In the genomic region with DNA sequence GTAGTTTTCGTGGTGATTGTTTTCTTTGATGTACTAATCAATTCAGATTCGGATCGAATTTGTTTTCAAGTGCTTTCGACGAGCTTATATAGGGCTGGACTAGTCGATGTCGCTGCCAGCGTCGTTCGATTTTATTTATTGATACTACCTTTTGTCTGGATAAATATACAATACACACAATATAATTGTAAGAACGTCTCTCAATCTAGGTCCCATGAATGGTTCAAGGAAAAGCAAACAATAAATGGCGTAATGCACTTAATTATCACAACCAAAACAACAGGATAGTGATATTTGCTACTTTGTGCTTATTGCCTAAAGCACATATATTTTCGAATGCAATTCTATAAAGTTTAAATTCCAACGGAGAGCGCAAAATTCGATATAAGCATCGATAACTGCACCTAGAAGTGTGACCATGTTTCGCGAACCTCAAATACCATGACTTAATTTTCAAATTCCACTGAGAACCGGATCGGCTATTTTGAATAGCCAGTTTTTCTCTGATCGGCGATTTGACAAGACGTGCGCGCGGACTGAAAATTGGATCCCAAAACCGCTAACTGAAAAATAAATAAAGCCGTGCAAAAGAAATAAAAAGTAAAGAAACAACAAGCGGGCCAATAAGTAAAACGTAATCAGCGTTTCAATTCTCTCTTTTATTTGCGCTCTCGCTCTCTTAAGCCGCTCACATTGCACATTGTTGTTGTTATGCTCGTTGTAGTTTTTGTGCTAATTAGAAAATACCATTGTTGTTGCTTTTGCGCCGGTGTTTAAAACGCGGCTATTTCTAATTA, we compare ENCODE assay signal across 4 fruit fly cellular contexts.
A peak's percentile ranks its signal among the peaks of the same experiment; 100 is the strongest.
TF ChIP-seq lines count a peak whose summit lies in the region.

A gene (minus strand): TSS at position 51 of the 797 bp plus-strand sequence.
A gene (plus strand): TSS at position 493 of the 797 bp plus-strand sequence.

TF ChIP-seq in whole organism, adult, 20 proteins besides CTCF, POLR2A, EP300 and RAD21 (continued from another document):
- TF ChIP-seq CG5204 (GFP tag; optimal IDR thresholded peaks at IDR 0.05; lab: Kevin White, UChicago) (no peak), kay (GFP tag; lab: Kevin White, UChicago; ENCODE audit: borderline replicate concordance) (no peak), bab1 (GFP tag; optimal IDR thresholded peaks at IDR 0.05; lab: Kevin White, UChicago) (peak; percentile 68), CG1620 (GFP tag; optimal IDR thresholded peaks at IDR 0.05; lab: Kevin White, UChicago) (peak; percentile 3)

TF ChIP-seq in whole organism, embryonic, 481 proteins besides CTCF, POLR2A, EP300 and RAD21 (continued from another document and continues in another):
- TF ChIP-seq CG7372 (GFP tag; IDR thresholded peaks at IDR 0.05; lab: Robert Waterston, UW) (no peak), CG8765 (GFP tag; IDR thresholded peaks at IDR 0.05; lab: Robert Waterston, UW) (no peak), Doc2 (GFP tag; IDR thresholded peaks at IDR 0.05; lab: Robert Waterston, UW) (no peak), CG9609 (GFP tag; optimal IDR thresholded peaks at IDR 0.05; lab: Kevin White, UChicago) (no peak), CG9932 (GFP tag; IDR thresholded peaks at IDR 0.05; lab: Robert Waterston, UW) (no peak), gsb (GFP tag; IDR thresholded peaks at IDR 0.05; lab: Robert Waterston, UW) (no peak), phol (tag; optimal IDR thresholded peaks at IDR 0.05; lab: Kevin White, UChicago) (no peak), CG11093 (GFP tag; IDR thresholded peaks at IDR 0.05; lab: Robert Waterston, UW) (no peak), corto (GFP tag; optimal IDR thresholded peaks at IDR 0.05; lab: Kevin White, UChicago) (no peak), Scr (GFP tag; IDR thresholded peaks at IDR 0.05; lab: Robert Waterston, UW; ENCODE audit: partially characterized antibody) (no peak; the same call in 1 of the 2 replicates), pum (GFP tag; optimal IDR thresholded peaks at IDR 0.05; lab: Kevin White, UChicago) (no peak), insv (GFP tag; optimal IDR thresholded peaks at IDR 0.05; lab: Kevin White, UChicago) (peak in 1 of 2 experiments; percentile 89), Lhr (GFP tag; optimal IDR thresholded peaks at IDR 0.05; lab: Kevin White, UChicago) (peak; percentile 6), zfh2 (GFP tag; optimal IDR thresholded peaks at IDR 0.05; lab: Kevin White, UChicago) (no peak), vnd (GFP tag; IDR thresholded peaks at IDR 0.05; lab: Robert Waterston, UW; ENCODE audit: partially characterized antibody) (no peak), Med (GFP tag; lab: Kevin White, UChicago) (peak; percentile 88), CG17802 (tag; optimal IDR thresholded peaks at IDR 0.05; lab: Kevin White, UChicago) (no peak), CG34422 (GFP tag; IDR thresholded peaks at IDR 0.05; lab: Robert Waterston, UW) (peak; percentile 53; the same call in 1 of the 3 replicates), CG12071 (GFP tag; optimal IDR thresholded peaks at IDR 0.05; lab: Kevin White, UChicago) (peak; percentile 1), stc (GFP tag; IDR thresholded peaks at IDR 0.05; lab: Robert Waterston, UW) (0 out of 2 replicates have a peak, but pooled peaks have one; percentile 8), fru (optimal IDR thresholded peaks at IDR 0.05; lab: Kevin White, UChicago) (no peak), nerfin-1 (tag; optimal IDR thresholded peaks at IDR 0.05; lab: Kevin White, UChicago) (peak; percentile 53), al (GFP tag; IDR thresholded peaks at IDR 0.05; lab: Robert Waterston, UW) (no peak), CG3065 (GFP tag; optimal IDR thresholded peaks at IDR 0.05; lab: Kevin White, UChicago) (no peak), gcm (GFP tag; optimal IDR thresholded peaks at IDR 0.05; lab: Kevin White, UChicago) (peak; percentile 15), Atf6 (GFP tag; IDR thresholded peaks at IDR 0.05; lab: Robert Waterston, UW) (peak; percentile 37; the same call in 1 of the 2 replicates), CG18599 (GFP tag; optimal IDR thresholded peaks at IDR 0.05; lab: Kevin White, UChicago) (no peak), CG17328 (GFP tag; IDR thresholded peaks at IDR 0.05; lab: Robert Waterston, UW) (no peak), Nf-YA (GFP tag; IDR thresholded peaks at IDR 0.05; lab: Robert Waterston, UW) (peak; percentile 25; the same call in 1 of the 2 replicates), CG11560 (tag; IDR thresholded peaks at IDR 0.05; lab: Robert Waterston, UW) (no peak), her (GFP tag; optimal IDR thresholded peaks at IDR 0.05; lab: Kevin White, UChicago) (peak; percentile 9), sim (GFP tag; IDR thresholded peaks at IDR 0.05; lab: Robert Waterston, UW) (no peak), CG32532 (GFP tag; IDR thresholded peaks at IDR 0.05; lab: Robert Waterston, UW) (no peak), CG1529 (GFP tag; optimal IDR thresholded peaks at IDR 0.05; lab: Kevin White, UChicago) (no peak), CG7839 (tag; optimal IDR thresholded peaks at IDR 0.05; lab: Kevin White, UChicago) (no peak), Xbp1 (GFP tag; optimal IDR thresholded peaks at IDR 0.05; lab: Kevin White, UChicago) (no peak), Sox100B (GFP tag; optimal IDR thresholded peaks at IDR 0.05; lab: Kevin White, UChicago) (no peak), Kr (GFP tag; optimal IDR thresholded peaks at IDR 0.05; lab: Kevin White, UChicago) (no peak), CG16815 (GFP tag; optimal IDR thresholded peaks at IDR 0.05; lab: Kevin White, UChicago) (no peak), chif (GFP tag; optimal IDR thresholded peaks at IDR 0.05; lab: Kevin White, UChicago) (no peak)

TF ChIP-seq in whole organism, prepupa, 60 proteins besides CTCF, POLR2A, EP300 and RAD21 (continued from another document):
- peak; percentile 85 for TF ChIP-seq eg (GFP tag; IDR thresholded peaks at IDR 0.05; lab: Robert Waterston, UW)
- TF ChIP-seq topi (GFP tag; optimal IDR thresholded peaks at IDR 0.05; lab: Kevin White, UChicago) = peak; percentile 8
- TF ChIP-seq Sox14 (GFP tag; optimal IDR thresholded peaks at IDR 0.05; lab: Kevin White, UChicago) = peak; percentile 14
- TF ChIP-seq CG15336 (GFP tag; IDR thresholded peaks at IDR 0.05; lab: Robert Waterston, UW) = peak; percentile 50
- peak; percentile 53 for TF ChIP-seq CG3032 (tag; optimal IDR thresholded peaks at IDR 0.05; lab: Kevin White, UChicago)

TF ChIP-seq in whole organism, wandering third instar larva, 38 proteins besides CTCF, POLR2A, EP300 and RAD21 (continued from another document):
- TF ChIP-seq Vsx2 (GFP tag; optimal IDR thresholded peaks at IDR 0.05; lab: Kevin White, UChicago; ENCODE audit: partially characterized antibody) (peak; percentile 52), Hnf4 (GFP tag; optimal IDR thresholded peaks at IDR 0.05; lab: Kevin White, UChicago) (peak; percentile 16), CrebA (GFP tag; optimal IDR thresholded peaks at IDR 0.05; lab: Kevin White, UChicago; ENCODE audit: borderline replicate concordance) (no peak), OdsH (GFP tag; optimal IDR thresholded peaks at IDR 0.05; lab: Kevin White, UChicago) (no peak), foxo (GFP tag; optimal IDR thresholded peaks at IDR 0.05; lab: Kevin White, UChicago) (no peak)
TF ChIP-seq in whole organism, wandering third instar larva: peak in this region for 11.
